Fruit fly (Drosophila melanogaster) whole organism, embryonic: ENCODE results near the gene CG42827.

Source experiments
- CG10209 ChIP-seq: fragments of 200-800 bp; sonication (Bioruptor generic); optimal IDR thresholded peaks from 3 replicates; lab custom pipeline; 2017; ENCODE audit warnings: missing biosample characterization, mild to moderate bottlenecking, missing genetic modification characterization, missing genetic modification reagents
- Dfd ChIP-seq, 2 experiments: fragments of >200 bp; optimal IDR thresholded peaks; 2 replicates each; lab custom pipeline; 2017; ENCODE audit warnings: missing biosample characterization in 2 of 2, missing genetic modification characterization in 2 of 2
- Mes4 ChIP-seq: fragments of 200-800 bp; sonication (Bioruptor generic); optimal IDR thresholded peaks from 2 replicates; lab custom pipeline; 2016; ENCODE audit warnings: missing biosample characterization, missing genetic modification characterization
- Sox102F ChIP-seq: fragments of 200-800 bp; sonication (Bioruptor generic); optimal IDR thresholded peaks from 2 replicates; lab custom pipeline; 2018; ENCODE audit warnings: missing biosample characterization, mild to moderate bottlenecking, missing genetic modification characterization, moderate library complexity
- ewg ChIP-seq: fragments of 200-800 bp; sonication (Bioruptor generic); optimal IDR thresholded peaks from 3 replicates; lab custom pipeline; 2017; ENCODE audit warnings: mild to moderate bottlenecking, missing biosample characterization, missing genetic modification reagents, missing genetic modification characterization
- kay ChIP-seq: fragments of 200-800 bp; sonication (Bioruptor generic); optimal IDR thresholded peaks from 2 replicates; lab custom pipeline; 2016; ENCODE audit warnings: missing biosample characterization, missing genetic modification characterization
- z ChIP-seq: fragments of 200-800 bp; sonication (Bioruptor generic); IDR thresholded peaks from 3 replicates; pipeline ENCODE4 v1.3.6; 2022; ENCODE audit warnings: missing biosample characterization, missing genetic modification characterization

DNA sequence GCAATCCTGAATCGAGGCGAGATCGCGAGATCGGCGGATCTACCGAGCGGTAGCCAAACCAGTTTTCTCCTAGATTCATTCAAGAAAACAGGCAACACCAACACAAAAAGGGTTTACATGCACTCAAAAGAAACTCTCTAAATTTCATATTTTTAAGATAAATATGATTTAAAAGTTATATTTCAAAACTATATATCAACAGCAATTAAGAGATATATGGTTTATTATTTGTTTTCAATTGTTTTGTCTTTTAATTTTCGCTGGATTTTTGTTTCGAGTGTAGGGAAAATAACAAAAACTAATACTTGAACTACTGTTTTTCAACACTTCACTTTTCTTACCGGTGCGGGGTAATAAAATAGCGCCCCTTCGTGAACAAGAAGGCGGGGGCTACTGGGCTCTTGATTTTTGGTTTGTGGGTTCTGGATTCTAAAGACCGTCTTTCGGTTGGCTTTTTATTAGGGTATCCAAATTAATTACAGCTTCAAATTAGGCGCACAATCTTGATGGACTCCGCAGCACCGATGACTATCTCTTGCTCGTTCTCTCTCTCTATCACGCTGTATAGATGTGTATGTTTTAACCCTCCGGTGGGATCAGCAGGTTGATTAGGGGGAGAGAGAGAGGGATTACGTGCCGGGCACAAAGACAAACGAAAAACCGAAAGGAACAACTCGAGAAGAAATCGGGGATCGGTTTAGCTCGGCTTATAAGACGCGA, 27.5 kb upstream of the CG42827 start:
- TF ChIP-seq ewg (GFP tag; lab: Kevin White, UChicago) (no peak), z (GFP tag; lab: Robert Waterston, UW) (no peak), Mes4 (GFP tag; lab: Kevin White, UChicago) (no peak), kay (GFP tag; lab: Kevin White, UChicago) (no peak), CG10209 (GFP tag; lab: Kevin White, UChicago) (peak; percentile 9), Sox102F (GFP tag; lab: Kevin White, UChicago) (no peak), Dfd (GFP tag; optimal IDR thresholded peaks at IDR 0.05; lab: Kevin White, UChicago) (no peak)
